Worm (Caenorhabditis elegans): ENCODE data around the gene F10E9.3.

Gene F10E9.3

ce11 chrIII:8291268-8292032 lies 19.4 kb upstream of the F10E9.3 start:
- TF ChIP-seq unc-62 (GFP tag; optimal IDR thresholded peaks at IDR 0.05) = no peak

- TF ChIP-seq unc-62 (GFP tag; optimal IDR thresholded peaks at IDR 0.05) = no peak
These were observed 17.5 kb upstream of the F10E9.3 start for ce11 chrIII:8293260-8293659.

- no peak for TF ChIP-seq unc-62 (GFP tag; optimal IDR thresholded peaks at IDR 0.05)
These were observed 12.4 kb upstream of the F10E9.3 start for ce11 chrIII:8298216-8298920.

- no peak for TF ChIP-seq unc-62 (GFP tag; optimal IDR thresholded peaks at IDR 0.05)
These were observed 11.7 kb upstream of the F10E9.3 start for ce11 chrIII:8299078-8299587.

ce11 chrIII:8299734-8300133 lies 11.1 kb upstream of the F10E9.3 start:
- TF ChIP-seq unc-62 (GFP tag; optimal IDR thresholded peaks at IDR 0.05) = no peak

ce11 chrIII:8300860-8301396 lies 9.9 kb upstream of the F10E9.3 start:
- no peak for TF ChIP-seq unc-62 (GFP tag; optimal IDR thresholded peaks at IDR 0.05)

ce11 chrIII:8303440-8303839 lies 7.4 kb upstream of the F10E9.3 start:
- no peak for TF ChIP-seq unc-62 (GFP tag; optimal IDR thresholded peaks at IDR 0.05)

- no peak for TF ChIP-seq unc-62 (GFP tag; optimal IDR thresholded peaks at IDR 0.05)
These were observed 5.5 kb upstream of the F10E9.3 start for ce11 chrIII:8305304-8305703.

ce11 chrIII:8305816-8306215 lies 5.0 kb upstream of the F10E9.3 start:
- TF ChIP-seq unc-62 (GFP tag; optimal IDR thresholded peaks at IDR 0.05) = no peak

- TF ChIP-seq unc-62 (GFP tag; optimal IDR thresholded peaks at IDR 0.05) = no peak
These were observed 3.5 kb upstream of the F10E9.3 start, which contains the start of the genes F10E9.7 and F10E9.5 for ce11 chrIII:8307356-8307755. TSS of gene F10E9.7 (minus strand) at chrIII:8307441. TSS of gene F10E9.5 (plus strand) at chrIII:8307592.

ce11 chrIII:8308238-8308637 lies 2.6 kb upstream of the F10E9.3 start, which contains the start of gene F10E9.4:
TSS of gene F10E9.4 (plus strand) at chrIII:8308538.
- TF ChIP-seq unc-62 (GFP tag; optimal IDR thresholded peaks at IDR 0.05) = no peak

ce11 chrIII:8312393-8312792 lies 1.6 kb downstream of the F10E9.3 start, which contains the start of gene F10E9.2:
TSS of gene F10E9.2 (plus strand) at chrIII:8312693.
- no peak for TF ChIP-seq unc-62 (GFP tag; optimal IDR thresholded peaks at IDR 0.05)

ce11 chrIII:8318488-8318887 lies 7.7 kb downstream of the F10E9.3 start, which contains the start of gene sas-4:
TSS of gene sas-4 (minus strand) at chrIII:8318588.
- no peak for TF ChIP-seq unc-62 (GFP tag; optimal IDR thresholded peaks at IDR 0.05)

- TF ChIP-seq unc-62 (GFP tag; optimal IDR thresholded peaks at IDR 0.05) = no peak
These were observed 8.3 kb downstream of the F10E9.3 start, which contains the start of gene F10E9.11 for ce11 chrIII:8319100-8319499. TSS of gene F10E9.11 (minus strand) at chrIII:8319260.

- TF ChIP-seq unc-62 (GFP tag; optimal IDR thresholded peaks at IDR 0.05) = no peak
These were observed 9.4 kb downstream of the F10E9.3 start, which contains the start of gene F10E9.10 for ce11 chrIII:8320183-8320582. TSS of gene F10E9.10 (minus strand) at chrIII:8320283.

ce11 chrIII:8321225-8321624 lies 10.4 kb downstream of the F10E9.3 start:
- no peak for TF ChIP-seq unc-62 (GFP tag; optimal IDR thresholded peaks at IDR 0.05)

Measured in whole organism, dauer.